Worm (Caenorhabditis elegans) whole organism, L4 larva: ENCODE measurements around the gene C17H11.2.

Experiments used
- T20F7.1 ChIP-seq: fragments of 200-800 bp; sonication (Bioruptor generic); optimal IDR thresholded peaks from 2 replicates; lab custom pipeline; 2018; ENCODE audit warnings: mild to moderate bottlenecking, missing genetic modification characterization, missing compliant biosample characterization
- Y5F2A.4 ChIP-seq: fragments of 200-800 bp; sonication (Bioruptor generic); optimal IDR thresholded peaks from 2 replicates; lab custom pipeline; 2018; ENCODE audit warnings: mild to moderate bottlenecking, missing genetic modification characterization, missing compliant biosample characterization
- Y75B8A.6 ChIP-seq: fragments of 200-800 bp; sonication (Bioruptor generic); IDR thresholded peaks from 2 replicates; pipeline ENCODE4 v1.3.6; 2022; ENCODE audit warnings: missing genetic modification reagents, missing genetic modification characterization, missing compliant biosample characterization
- ZK546.5 ChIP-seq, 2 experiments: sonication (generic microtip); optimal IDR thresholded peaks; 2 replicates each; lab custom pipeline; 2017; ENCODE audit warnings: missing biosample characterization in 2 of 2, missing genetic modification characterization in 2 of 2
- aha-1 ChIP-seq: fragments of 150-350 bp; peaks from one replicate; lab custom pipeline; 2014; ENCODE audit warnings: missing biosample characterization, missing genetic modification characterization
- ceh-20 ChIP-seq: fragments of 200-800 bp; sonication (Bioruptor generic); IDR thresholded peaks from 2 replicates; pipeline ENCODE4 v1.3.6; 2022; ENCODE audit warnings: missing genetic modification reagents, missing genetic modification characterization, missing compliant biosample characterization
- ceh-44 ChIP-seq: fragments of 200-800 bp; sonication (Bioruptor generic); IDR thresholded peaks from 2 replicates; pipeline ENCODE4 v1.3.6; 2022; ENCODE audit warnings: missing genetic modification reagents, missing genetic modification characterization, missing compliant biosample characterization
- daf-16 ChIP-seq, 3 experiments: sonication (generic microtip); optimal IDR thresholded peaks; 2 replicates each; lab custom pipeline; 2016 to 2017; ENCODE audit warnings: missing genetic modification characterization in 3 of 3, missing genetic modification reagents in 3 of 3, mild to moderate bottlenecking in 2 of 3, missing compliant biosample characterization in 2 of 3, missing biosample characterization in 1 of 3, moderate library complexity in 1 of 3
- daf-8 ChIP-seq: fragments of 200-800 bp; sonication (Bioruptor generic); IDR thresholded peaks from 2 replicates; pipeline ENCODE4 v1.3.6; 2022; ENCODE audit warnings: missing genetic modification characterization, missing compliant biosample characterization
- dmd-6 ChIP-seq: fragments of 200-800 bp; sonication (Bioruptor generic); IDR thresholded peaks from 2 replicates; pipeline ENCODE4 v1.3.6; 2022; ENCODE audit warnings: missing genetic modification reagents, missing genetic modification characterization, missing compliant biosample characterization
- dmd-8 ChIP-seq: fragments of 200-800 bp; sonication (Bioruptor generic); IDR thresholded peaks from 2 replicates; pipeline ENCODE4 v1.3.6; 2022; ENCODE audit warnings: missing genetic modification characterization, missing compliant biosample characterization
- duxl-1 ChIP-seq: sonication (generic microtip); optimal IDR thresholded peaks from 2 replicates; lab custom pipeline; 2016; ENCODE audit warnings: mild to moderate bottlenecking, missing genetic modification characterization, moderate library complexity, missing compliant biosample characterization; ENCODE audit not compliant: poor library complexity
- dve-1 ChIP-seq: sonication (generic microtip); optimal IDR thresholded peaks from 2 replicates; lab custom pipeline; 2017; ENCODE audit warnings: antibody characterized with exemption, mild to moderate bottlenecking, missing genetic modification characterization, missing compliant biosample characterization; ENCODE audit not compliant: insufficient read depth
- egl-27 ChIP-seq: sonication (generic microtip); optimal IDR thresholded peaks from 3 replicates; lab custom pipeline; 2017; ENCODE audit warnings: missing biosample characterization, missing genetic modification reagents, missing genetic modification characterization
- gei-8 ChIP-seq: fragments of 200-800 bp; sonication (Bioruptor generic); optimal IDR thresholded peaks from 2 replicates; lab custom pipeline; 2018; ENCODE audit warnings: mild to moderate bottlenecking, missing genetic modification characterization, missing compliant biosample characterization
- hlh-11 ChIP-seq: fragments of 200-800 bp; sonication (Bioruptor generic); optimal IDR thresholded peaks from 2 replicates; lab custom pipeline; 2018; ENCODE audit warnings: mild to moderate bottlenecking, missing genetic modification characterization, missing compliant biosample characterization
- hlh-30 ChIP-seq: sonication (generic microtip); optimal IDR thresholded peaks from 2 replicates; lab custom pipeline; 2017; ENCODE audit warnings: antibody characterized with exemption, mild to moderate bottlenecking, missing genetic modification characterization, missing compliant biosample characterization; ENCODE audit not compliant: insufficient read depth
- lin-15B ChIP-seq: fragments of 150-350 bp; sonication (generic microtip); optimal IDR thresholded peaks from 3 replicates; lab custom pipeline; 2014; ENCODE audit warnings: missing biosample characterization, missing genetic modification characterization
- madf-5 ChIP-seq, 2 experiments: fragments of 200-800 bp; sonication (Bioruptor generic); IDR thresholded peaks; 2 replicates each; pipeline ENCODE4 v1.3.6; 2022; ENCODE audit warnings: missing compliant biosample characterization in 2 of 2, missing genetic modification characterization in 2 of 2
- madf-9 ChIP-seq: fragments of 200-800 bp; sonication (Bioruptor generic); conservative IDR thresholded peaks from 2 replicates; pipeline ENCODE4 v1.3.6; 2022; ENCODE audit warnings: missing genetic modification reagents, missing genetic modification characterization, missing compliant biosample characterization
- mep-1 ChIP-seq: fragments of 150-350 bp; sonication (generic microtip); optimal IDR thresholded peaks from 3 replicates; lab custom pipeline; 2014; ENCODE audit warnings: missing biosample characterization, missing genetic modification characterization
- mes-2 ChIP-seq: sonication (generic microtip); optimal IDR thresholded peaks from 2 replicates; lab custom pipeline; 2016; ENCODE audit warnings: missing genotype, mild to moderate bottlenecking, missing genetic modification characterization, missing compliant biosample characterization; ENCODE audit not compliant: poor library complexity, severe bottlenecking
- mxl-2 ChIP-seq: fragments of 200-800 bp; sonication (Bioruptor generic); conservative IDR thresholded peaks from 2 replicates; pipeline ENCODE4 v1.3.6; 2022; ENCODE audit warnings: missing genetic modification reagents, missing genetic modification characterization, missing compliant biosample characterization
- nhr-102 ChIP-seq: sonication (generic microtip); optimal IDR thresholded peaks from 2 replicates; lab custom pipeline; 2016; ENCODE audit warnings: mild to moderate bottlenecking, missing genetic modification characterization, moderate library complexity, missing compliant biosample characterization
- nhr-11 ChIP-seq: fragments of 150-350 bp; optimal IDR thresholded peaks from 2 replicates; lab custom pipeline; 2014; ENCODE audit warnings: missing biosample characterization, missing genetic modification characterization
- nhr-237 ChIP-seq: sonication (generic microtip); optimal IDR thresholded peaks from 2 replicates; lab custom pipeline; 2017; ENCODE audit warnings: missing biosample characterization, missing genetic modification characterization
- nhr-28 ChIP-seq: fragments of 150-350 bp; optimal IDR thresholded peaks from 2 replicates; lab custom pipeline; 2014; ENCODE audit warnings: missing biosample characterization, missing genetic modification characterization
- nhr-41 ChIP-seq: fragments of 200-800 bp; sonication (Bioruptor generic); IDR thresholded peaks from 2 replicates; pipeline ENCODE4 v1.3.6; 2022; ENCODE audit warnings: missing genetic modification reagents, missing genetic modification characterization, missing compliant biosample characterization
- nhr-6 ChIP-seq: fragments of 150-350 bp; optimal IDR thresholded peaks from 2 replicates; lab custom pipeline; 2014; ENCODE audit warnings: missing biosample characterization, missing genetic modification characterization
- nhr-77 ChIP-seq: fragments of 150-350 bp; optimal IDR thresholded peaks from 2 replicates; lab custom pipeline; 2014; ENCODE audit warnings: missing biosample characterization, missing genetic modification characterization
- pha-4 ChIP-seq, 2 experiments: fragments of 150-350 bp in 1 of 2; fragments of 200-800 bp in 1 of 2; sonication (Bioruptor generic) in 1 of 2; IDR thresholded peaks in 1 of 2; optimal IDR thresholded peaks in 1 of 2; 2 replicates each; pipeline versions ENCODE4 v1.3.6 to Lab custom; 2014 to 2022; ENCODE audit warnings: missing genetic modification characterization in 2 of 2, missing genetic modification reagents in 2 of 2, missing biosample characterization in 1 of 2, missing compliant biosample characterization in 1 of 2
- pqm-1 ChIP-seq: sonication (generic microtip); optimal IDR thresholded peaks from 2 replicates; lab custom pipeline; 2017; ENCODE audit warnings: missing biosample characterization, missing genetic modification characterization
- set-16 ChIP-seq: fragments of 200-800 bp; sonication (Bioruptor generic); IDR thresholded peaks from 2 replicates; pipeline ENCODE4 v1.3.6; 2022; ENCODE audit warnings: missing genetic modification reagents, missing genetic modification characterization, missing compliant biosample characterization
- tra-1 ChIP-seq: fragments of 200-800 bp; sonication (Bioruptor generic); IDR thresholded peaks from 2 replicates; pipeline ENCODE4 v1.3.6; 2022; ENCODE audit warnings: missing genetic modification reagents, missing genetic modification characterization, missing compliant biosample characterization
- unc-39 ChIP-seq: sonication (generic microtip); optimal IDR thresholded peaks from 2 replicates; lab custom pipeline; 2017; ENCODE audit warnings: missing biosample characterization, missing genetic modification characterization
- unc-62 ChIP-seq, 3 experiments: fragments of 150-350 bp in 1 of 3; sonication (generic microtip); optimal IDR thresholded peaks in 2 of 3; peaks in 1 of 3; 1 replicate in 1 of 3; 2 replicates in 2 of 3; lab custom pipeline; 2014 to 2017; ENCODE audit warnings: missing biosample characterization in 3 of 3, missing genetic modification characterization in 3 of 3, missing genetic modification reagents in 3 of 3, missing genotype in 1 of 3
- zfp-2 ChIP-seq: sonication (generic microtip); optimal IDR thresholded peaks from 2 replicates; lab custom pipeline; 2016; ENCODE audit warnings: mild to moderate bottlenecking, missing genetic modification characterization, missing compliant biosample characterization

Gene C17H11.2

ce11 chrX:8169534-8169933, at the start of gene C17H11.2:
Gene C17H11.2, plus strand, starts transcription at chrX:8169930.
- TF ChIP-seq T20F7.1 (GFP tag; lab: Kevin White, UChicago) (peak; percentile 72), tra-1 (GFP tag; lab: Robert Waterston, UW) (no peak), pqm-1 (tag; lab: Kevin White, UChicago) (peak; percentile 5), nhr-28 (tag; lab: Kevin White, UChicago) (peak; percentile 46), hlh-11 (peak; percentile 8), lin-15B (no peak), daf-16 (GFP tag; optimal IDR thresholded peaks at IDR 0.05; lab: Kevin White, UChicago) (no peak), daf-16 (tag; optimal IDR thresholded peaks at IDR 0.05; lab: Kevin White, UChicago) (peak; percentile 63), egl-27 (no peak), set-16 (GFP tag; lab: Robert Waterston, UW) (no peak), dmd-8 (GFP tag; lab: Robert Waterston, UW) (no peak), mes-2 (peak; percentile 48), unc-62 (GFP tag; optimal IDR thresholded peaks at IDR 0.05 in 1 of 2; lab: Kevin White, UChicago) (peak in 1 of 2 experiments; percentile 94), unc-62 (tag; optimal IDR thresholded peaks at IDR 0.05; lab: Kevin White, UChicago) (no peak), hlh-30 (peak; percentile 66), Y5F2A.4 (no peak), zfp-2 (tag; lab: Kevin White, UChicago) (no peak), dve-1 (tag; lab: Kevin White, UChicago) (peak; percentile 46)

- TF ChIP-seq unc-62 (GFP tag; optimal IDR thresholded peaks at IDR 0.05 in 1 of 2; lab: Kevin White, UChicago) (peak in 1 of 2 experiments; percentile 94), unc-62 (tag; optimal IDR thresholded peaks at IDR 0.05; lab: Kevin White, UChicago) (no peak), hlh-11 (no peak), ZK546.5 (tag; optimal IDR thresholded peaks at IDR 0.05; lab: Kevin White, UChicago) (no peak), nhr-237 (tag; lab: Kevin White, UChicago) (no peak), daf-8 (GFP tag; lab: Robert Waterston, UW) (no peak), gei-8 (no peak), unc-39 (tag; lab: Kevin White, UChicago) (no peak)
Measured at ce11 chrX:8120281-8120680, 49.4 kb upstream of the C17H11.2 start.

ce11 chrX:8123194-8123593, 46.5 kb upstream of the C17H11.2 start, which contains the start of gene C02B8.12:
Gene C02B8.12, minus strand, starts transcription at chrX:8123368.
- peak; percentile 92 for TF ChIP-seq aha-1 (tag; lab: Kevin White, UChicago)
- no peak for TF ChIP-seq Y75B8A.6 (GFP tag; lab: Robert Waterston, UW)

- TF ChIP-seq nhr-102 (tag; lab: Kevin White, UChicago), result no peak
- TF ChIP-seq ceh-44 (GFP tag; lab: Robert Waterston, UW), result no peak
- TF ChIP-seq unc-62 (GFP tag; optimal IDR thresholded peaks at IDR 0.05 in 1 of 2; lab: Kevin White, UChicago), result peak in 1 of 2 experiments; percentile 38
- no peak for TF ChIP-seq unc-62 (tag; optimal IDR thresholded peaks at IDR 0.05; lab: Kevin White, UChicago)
- TF ChIP-seq madf-5 (GFP tag; IDR thresholded peaks at IDR 0.05; lab: Robert Waterston, UW), result no peak
- no peak for TF ChIP-seq ZK546.5 (tag; optimal IDR thresholded peaks at IDR 0.05; lab: Kevin White, UChicago)
- TF ChIP-seq nhr-41 (GFP tag; lab: Robert Waterston, UW), result no peak
Measured at ce11 chrX:8129543-8129942, 40.2 kb upstream of the C17H11.2 start, which contains the start of gene frpr-1. Gene frpr-1, minus strand, starts transcription at chrX:8129643.

ce11 chrX:8136276-8136891, 33.3 kb upstream of the C17H11.2 start, which contains the start of gene C02B8.6:
Gene C02B8.6, minus strand, starts transcription at chrX:8136326.
- TF ChIP-seq ceh-20, result no peak
- TF ChIP-seq duxl-1 (tag; lab: Kevin White, UChicago), result peak; percentile 11
- TF ChIP-seq aha-1 (tag; lab: Kevin White, UChicago), result peak; percentile 67
- TF ChIP-seq T20F7.1 (GFP tag; lab: Kevin White, UChicago), result peak; percentile 47
- 0 out of 2 replicates have a peak, but pooled peaks have one; percentile 58 for TF ChIP-seq nhr-41 (GFP tag; lab: Robert Waterston, UW)
- TF ChIP-seq dmd-6 (GFP tag; lab: Robert Waterston, UW), result peak; percentile 55
- no peak for TF ChIP-seq madf-9 (GFP tag; lab: Robert Waterston, UW)
- peak; percentile 87 for TF ChIP-seq dve-1 (tag; lab: Kevin White, UChicago)
- peak; percentile 70 for TF ChIP-seq nhr-28 (tag; lab: Kevin White, UChicago)
- no peak for TF ChIP-seq pha-4 (GFP tag; IDR thresholded peaks at IDR 0.05; lab: Robert Waterston, UW)
- peak; percentile 81 for TF ChIP-seq pha-4 (tag; optimal IDR thresholded peaks at IDR 0.05; lab: Kevin White, UChicago)
- peak; percentile 68 for TF ChIP-seq hlh-11
- no peak for TF ChIP-seq mxl-2 (GFP tag; lab: Robert Waterston, UW)
- peak; percentile 84 for TF ChIP-seq mep-1 (tag; lab: Kevin White, UChicago)
- peak; percentile 56 for TF ChIP-seq pqm-1 (tag; lab: Kevin White, UChicago)
- TF ChIP-seq unc-62 (GFP tag; optimal IDR thresholded peaks at IDR 0.05 in 1 of 2; lab: Kevin White, UChicago), result peak in 1 of 2 experiments; percentile 93
- no peak for TF ChIP-seq unc-62 (tag; optimal IDR thresholded peaks at IDR 0.05; lab: Kevin White, UChicago)
- peak; percentile 12 for TF ChIP-seq nhr-11
- TF ChIP-seq mes-2, result no peak
- TF ChIP-seq nhr-77 (tag; lab: Kevin White, UChicago), result peak; percentile 50
- TF ChIP-seq daf-16 (GFP tag; optimal IDR thresholded peaks at IDR 0.05; lab: Kevin White, UChicago), result peak in 1 of 2 experiments; percentile 3
- TF ChIP-seq daf-16 (tag; optimal IDR thresholded peaks at IDR 0.05; lab: Kevin White, UChicago), result peak; percentile 75
- TF ChIP-seq nhr-6, result peak; percentile 54
